Fruit fly (Drosophila melanogaster): ENCODE results near the gene simj.

- TF ChIP-seq insv (optimal IDR thresholded peaks at IDR 0.05) (no peak), psq (optimal IDR thresholded peaks at IDR 0.05) (no peak), Sin3A (optimal IDR thresholded peaks at IDR 0.05) (no peak), ttk (optimal IDR thresholded peaks at IDR 0.05) (no peak), Myc (optimal IDR thresholded peaks at IDR 0.05) (no peak), h (optimal IDR thresholded peaks at IDR 0.05) (no peak)
Observed at dm6 chr3L:10682725-10683367, 18.3 kb downstream of the simj start.
